Fruit fly (Drosophila melanogaster): Measurements from ENCODE around the gene Mlc1.

DNA sequence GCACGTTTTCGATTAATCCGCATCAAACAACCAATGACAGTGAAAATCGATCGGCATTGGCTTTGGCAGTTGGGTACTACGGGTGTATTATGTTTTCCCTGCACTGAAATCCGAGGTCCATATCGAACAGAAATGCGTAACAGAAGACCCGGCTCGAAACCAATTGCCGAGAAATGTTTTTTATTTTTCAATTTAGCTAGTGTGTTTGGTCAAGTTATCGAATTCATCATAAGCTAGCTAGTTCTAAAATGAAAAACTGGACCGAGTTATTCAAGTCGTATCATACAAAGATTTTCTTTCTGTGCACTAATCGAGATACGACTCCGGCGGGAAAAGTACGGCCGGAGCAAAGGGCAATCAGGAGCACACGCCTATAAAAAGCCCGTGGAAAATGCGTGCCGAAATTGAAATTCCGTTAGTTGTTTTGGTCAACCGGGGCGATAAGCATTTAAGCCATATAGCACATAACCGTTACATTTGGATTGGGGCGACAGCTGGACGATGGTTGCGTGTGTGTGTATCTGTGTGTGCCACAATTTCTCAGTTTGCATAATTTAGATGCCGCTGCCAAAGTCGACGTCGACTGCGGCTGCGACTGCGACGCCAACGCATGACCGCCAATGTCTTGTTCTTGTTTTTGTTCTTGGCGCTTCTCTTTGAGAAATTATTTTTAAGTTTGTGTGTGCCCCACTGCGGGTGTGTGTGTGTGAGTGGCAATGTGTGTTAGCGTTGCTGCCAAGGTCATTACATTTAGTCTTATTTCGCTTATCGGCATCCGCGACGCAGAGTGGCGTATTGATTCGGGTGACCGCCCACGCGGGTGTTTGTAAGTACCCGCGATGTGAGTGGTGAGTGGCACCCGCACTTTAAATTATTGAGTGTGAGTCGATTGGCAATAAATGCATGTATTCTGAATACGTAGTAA, 50.6 kb downstream of the Mlc1 start:
- no peak for TF ChIP-seq lola (GFP tag; optimal IDR thresholded peaks at IDR 0.05)
- TF ChIP-seq Dfd (GFP tag; optimal IDR thresholded peaks at IDR 0.05): no peak
- no peak for TF ChIP-seq Abd-B (GFP tag; optimal IDR thresholded peaks at IDR 0.05)
- TF ChIP-seq Hr78 (GFP tag; optimal IDR thresholded peaks at IDR 0.05): no peak
- no peak for TF ChIP-seq usp (GFP tag; optimal IDR thresholded peaks at IDR 0.05)
- TF ChIP-seq psq (GFP tag; optimal IDR thresholded peaks at IDR 0.05): no peak
- TF ChIP-seq sv (GFP tag; optimal IDR thresholded peaks at IDR 0.05): no peak
- no peak for TF ChIP-seq h (GFP tag; optimal IDR thresholded peaks at IDR 0.05)
- no peak for TF ChIP-seq CG9705 (GFP tag; optimal IDR thresholded peaks at IDR 0.05)

All from whole organism, wandering third instar larva.